Worm (Caenorhabditis elegans) whole organism, L4 larva: Measurements from ENCODE around the gene nhr-115.

Experiments used
- daf-12 ChIP-seq: fragments of 150-350 bp; optimal IDR thresholded peaks from 2 replicates; lab custom pipeline; 2014; ENCODE audit warnings: missing biosample characterization, missing genetic modification reagents, missing genetic modification characterization
- lin-15B ChIP-seq: fragments of 150-350 bp; sonication (generic microtip); optimal IDR thresholded peaks from 3 replicates; lab custom pipeline; 2014; ENCODE audit warnings: missing biosample characterization, missing genetic modification characterization

- TF ChIP-seq lin-15B, result no peak
- TF ChIP-seq daf-12, result no peak
Observed at ce11 chrV:2324260-2324659, 31.9 kb downstream of the nhr-115 start.
